Worm (Caenorhabditis elegans) whole organism, dauer: ENCODE results near the gene ceh-54.

Experiments used
- unc-62 ChIP-seq: sonication (generic microtip); optimal IDR thresholded peaks from 2 replicates; lab custom pipeline; 2017; ENCODE audit warnings: missing biosample characterization, missing genetic modification reagents, missing genetic modification characterization

Gene ceh-54

ce11 chrX:6204696-6205232, 10.7 kb upstream of the ceh-54 start, which contains the start of gene bca-1:
TSS of gene bca-1 (minus strand) at chrX:6204746.
- TF ChIP-seq unc-62 (GFP tag; lab: Kevin White, UChicago): no peak

ce11 chrX:6203315-6203714, 9.3 kb upstream of the ceh-54 start:
- no peak for TF ChIP-seq unc-62 (GFP tag; lab: Kevin White, UChicago)

- TF ChIP-seq unc-62 (GFP tag; lab: Kevin White, UChicago): no peak
These were observed 8.8 kb upstream of the ceh-54 start for ce11 chrX:6202809-6203208.

ce11 chrX:6201542-6201941, 7.5 kb upstream of the ceh-54 start:
- no peak for TF ChIP-seq unc-62 (GFP tag; lab: Kevin White, UChicago)

- no peak for TF ChIP-seq unc-62 (GFP tag; lab: Kevin White, UChicago)
These were observed 2.6 kb upstream of the ceh-54 start, which contains the start of gene daf-9 for ce11 chrX:6196627-6197026. TSS of gene daf-9 (plus strand) at chrX:6196927.

ce11 chrX:6189955-6190354, 4.1 kb downstream of the ceh-54 start, which contains the start of gene T13C5.9:
TSS of gene T13C5.9 (plus strand) at chrX:6190255.
- TF ChIP-seq unc-62 (GFP tag; lab: Kevin White, UChicago): no peak

ce11 chrX:6187848-6188247, 6.2 kb downstream of the ceh-54 start, which contains the start of gene T13C5.10:
TSS of gene T13C5.10 (plus strand) at chrX:6188148.
- TF ChIP-seq unc-62 (GFP tag; lab: Kevin White, UChicago): no peak

ce11 chrX:6184709-6185108, 9.3 kb downstream of the ceh-54 start, which contains the start of gene T13C5.2:
TSS of gene T13C5.2 (plus strand) at chrX:6185009.
- TF ChIP-seq unc-62 (GFP tag; lab: Kevin White, UChicago): no peak

- TF ChIP-seq unc-62 (GFP tag; lab: Kevin White, UChicago): no peak
These were observed 13.7 kb downstream of the ceh-54 start, which contains the start of gene T13C5.7 for ce11 chrX:6180293-6180692. TSS of gene T13C5.7 (plus strand) at chrX:6180593.

ce11 chrX:6178989-6179388, 15.1 kb downstream of the ceh-54 start:
- TF ChIP-seq unc-62 (GFP tag; lab: Kevin White, UChicago): no peak

- no peak for TF ChIP-seq unc-62 (GFP tag; lab: Kevin White, UChicago)
These were observed 16.0 kb downstream of the ceh-54 start, which contains the start of the genes T25B2.4 and T13C5.3 for ce11 chrX:6177944-6178566. TSS of gene T25B2.4 (plus strand) at chrX:6178244. TSS of gene T13C5.3 (plus strand) at chrX:6178516.

ce11 chrX:6175829-6176228, 18.2 kb downstream of the ceh-54 start, which contains the start of gene T25B2.3:
TSS of gene T25B2.3 (plus strand) at chrX:6176129.
- no peak for TF ChIP-seq unc-62 (GFP tag; lab: Kevin White, UChicago)

- TF ChIP-seq unc-62 (GFP tag; lab: Kevin White, UChicago): no peak
These were observed 20.4 kb downstream of the ceh-54 start, which contains the start of gene T25B2.1 for ce11 chrX:6173656-6174055. TSS of gene T25B2.1 (plus strand) at chrX:6173956.

ce11 chrX:6169252-6169651, 24.8 kb downstream of the ceh-54 start, which contains the start of gene T25B2.2:
TSS of gene T25B2.2 (plus strand) at chrX:6169643.
- TF ChIP-seq unc-62 (GFP tag; lab: Kevin White, UChicago): no peak

ce11 chrX:6167376-6167775, 26.7 kb downstream of the ceh-54 start:
- TF ChIP-seq unc-62 (GFP tag; lab: Kevin White, UChicago): no peak

- no peak for TF ChIP-seq unc-62 (GFP tag; lab: Kevin White, UChicago)
These were observed 32.0 kb downstream of the ceh-54 start for ce11 chrX:6162037-6162436.
